Worm (Caenorhabditis elegans) whole organism, mixed stage, embryonic: ENCODE data around the gene srt-17.

Source experiments
- M03D4.4 ChIP-seq: sonication (generic microtip); optimal IDR thresholded peaks from 2 replicates; lab custom pipeline; 2017; ENCODE audit warnings: mild to moderate bottlenecking, missing genetic modification characterization, missing compliant biosample characterization
- ces-1 ChIP-seq: fragments of 150-350 bp; optimal IDR thresholded peaks from 2 replicates; lab custom pipeline; 2014; ENCODE audit warnings: missing biosample characterization, missing genetic modification reagents, missing genetic modification characterization
- elt-1 ChIP-seq: sonication (generic microtip); optimal IDR thresholded peaks from 2 replicates; lab custom pipeline; 2017; ENCODE audit warnings: missing genetic modification characterization, mild to moderate bottlenecking, missing compliant biosample characterization, antibody characterized with exemption, moderate library complexity, borderline replicate concordance; ENCODE audit not compliant: insufficient read depth
- lsy-2 ChIP-seq: fragments of 150-350 bp; optimal IDR thresholded peaks from 2 replicates; lab custom pipeline; 2014; ENCODE audit warnings: missing biosample characterization, missing genetic modification characterization
- mep-1 ChIP-seq: fragments of 150-350 bp; optimal IDR thresholded peaks from 2 replicates; lab custom pipeline; 2017; ENCODE audit warnings: missing biosample characterization, missing genetic modification reagents, missing genetic modification characterization, inconsistent platforms
- nhr-12 ChIP-seq: fragments of 150-350 bp; optimal IDR thresholded peaks from 2 replicates; lab custom pipeline; 2014; ENCODE audit warnings: missing biosample characterization, missing genetic modification characterization
- nhr-76 ChIP-seq: sonication (generic microtip); optimal IDR thresholded peaks from 2 replicates; lab custom pipeline; 2017; ENCODE audit warnings: missing biosample characterization, missing genetic modification characterization
- snpc-4 ChIP-seq: fragments of 150-350 bp; optimal IDR thresholded peaks from 2 replicates; lab custom pipeline; 2014; ENCODE audit warnings: missing biosample characterization, missing genetic modification characterization
- unc-62 ChIP-seq: fragments of 150-350 bp; optimal IDR thresholded peaks from 2 replicates; lab custom pipeline; 2014; ENCODE audit warnings: missing biosample characterization, missing genetic modification reagents, missing genetic modification characterization

- no peak for TF ChIP-seq mep-1 (tag; lab: Kevin White, UChicago)
- peak; percentile 41 for TF ChIP-seq ces-1 (GFP tag; lab: Kevin White, UChicago)
- TF ChIP-seq lsy-2 (tag; lab: Kevin White, UChicago): no peak
- TF ChIP-seq snpc-4: no peak
- TF ChIP-seq elt-1: no peak
- TF ChIP-seq nhr-76 (tag; lab: Kevin White, UChicago): no peak
- no peak for TF ChIP-seq unc-62 (GFP tag; lab: Kevin White, UChicago)
- TF ChIP-seq M03D4.4 (tag; lab: Kevin White, UChicago): no peak
- TF ChIP-seq nhr-12 (tag; lab: Kevin White, UChicago): no peak
Observed at ce11 chrV:642750-643149, 17.9 kb upstream of the srt-17 start, which contains the start of gene nhr-190.
